Fruit fly (Drosophila melanogaster) whole organism, embryonic: ENCODE measurements around the gene CG10195.
A peak's percentile ranks its signal among the peaks of the same experiment; 100 is the strongest.

Experiments used
- Adf1 ChIP-seq: fragments of 200-800 bp; sonication (Bioruptor generic); IDR thresholded peaks from 2 replicates; pipeline ENCODE4 v1.3.6; 2022; ENCODE audit warnings: missing biosample characterization, missing genetic modification characterization
- CG11504 ChIP-seq: fragments of 200-800 bp; sonication (Bioruptor generic); optimal IDR thresholded peaks from 3 replicates; lab custom pipeline; 2019; ENCODE audit warnings: missing biosample characterization, mild to moderate bottlenecking, missing genetic modification characterization, moderate library complexity
- CG13287 ChIP-seq: fragments of 200-800 bp; sonication (Bioruptor generic); IDR thresholded peaks from 2 replicates; pipeline ENCODE4 v1.3.6; 2022; ENCODE audit warnings: missing biosample characterization, missing genetic modification characterization; ENCODE audit not compliant: partially characterized antibody
- CG14667 ChIP-seq: fragments of 200-800 bp; sonication (Bioruptor generic); IDR thresholded peaks from 2 replicates; pipeline ENCODE4 v1.3.6; 2022; ENCODE audit warnings: missing biosample characterization, missing genetic modification characterization
- CG14860 ChIP-seq: fragments of 200-800 bp; sonication (Bioruptor generic); IDR thresholded peaks from 3 replicates; pipeline ENCODE4 v1.3.6; 2022; ENCODE audit warnings: missing biosample characterization, missing genetic modification characterization; ENCODE audit not compliant: partially characterized antibody
- CG15011 ChIP-seq: fragments of 200-800 bp; sonication (Bioruptor generic); optimal IDR thresholded peaks from 3 replicates; lab custom pipeline; 2018; ENCODE audit warnings: missing biosample characterization, mild to moderate bottlenecking, missing genetic modification characterization
- CG16815 ChIP-seq: fragments of 200-800 bp; sonication (Bioruptor generic); optimal IDR thresholded peaks from 3 replicates; lab custom pipeline; 2017; ENCODE audit warnings: missing biosample characterization, mild to moderate bottlenecking, missing genetic modification characterization
- CG17829 ChIP-seq: fragments of 200-800 bp; optimal IDR thresholded peaks from 2 replicates; lab custom pipeline; 2019; ENCODE audit warnings: missing biosample characterization, mild to moderate bottlenecking, missing genetic modification characterization, moderate library complexity
- CG1832 ChIP-seq: fragments of 200-800 bp; sonication (Bioruptor generic); optimal IDR thresholded peaks from 2 replicates; lab custom pipeline; 2017; ENCODE audit warnings: missing biosample characterization, mild to moderate bottlenecking, missing genetic modification characterization, inconsistent platforms
- CG2116 ChIP-seq: fragments of 200-800 bp; sonication (Bioruptor generic); optimal IDR thresholded peaks from 3 replicates; lab custom pipeline; 2018; ENCODE audit warnings: missing biosample characterization, mild to moderate bottlenecking, missing genetic modification characterization
- CG3726 ChIP-seq: fragments of 200-800 bp; sonication (Bioruptor generic); IDR thresholded peaks from 3 replicates; pipeline ENCODE4, ENCODE4 v1.3.6; 2022; ENCODE audit warnings: missing biosample characterization, missing genetic modification characterization
- CG4360 ChIP-seq: fragments of 200-800 bp; sonication (Bioruptor generic); IDR thresholded peaks from 2 replicates; pipeline ENCODE4 v1.3.6; 2022; ENCODE audit warnings: missing biosample characterization, missing genetic modification characterization
- CG4424 ChIP-seq: fragments of 200-800 bp; sonication (Bioruptor generic); optimal IDR thresholded peaks from 3 replicates; lab custom pipeline; 2016; ENCODE audit warnings: missing biosample characterization, missing genetic modification characterization
- CG6683 ChIP-seq: fragments of 200-800 bp; sonication (Bioruptor generic); optimal IDR thresholded peaks from 2 replicates; lab custom pipeline; 2017; ENCODE audit warnings: missing biosample characterization, mild to moderate bottlenecking, missing genetic modification characterization, missing genetic modification reagents
- CG7963 ChIP-seq: fragments of 200-800 bp; sonication (Bioruptor generic); IDR thresholded peaks from 3 replicates; pipeline ENCODE4 v1.3.6; 2022; ENCODE audit warnings: missing biosample characterization, missing genetic modification characterization; ENCODE audit not compliant: partially characterized antibody
- CG9932 ChIP-seq: fragments of 200-800 bp; sonication (Bioruptor generic); IDR thresholded peaks from 2 replicates; pipeline ENCODE4 v1.3.6; 2022; ENCODE audit warnings: missing biosample characterization, missing genetic modification characterization
- Chrac-16 ChIP-seq: fragments of 200-800 bp; sonication (Bioruptor generic); optimal IDR thresholded peaks from 3 replicates; lab custom pipeline; 2016; ENCODE audit warnings: missing biosample characterization, missing genetic modification characterization
- Dip3 ChIP-seq: fragments of 200-800 bp; sonication (Bioruptor generic); optimal IDR thresholded peaks from 3 replicates; lab custom pipeline; 2016; ENCODE audit warnings: missing biosample characterization, missing genetic modification characterization
- E2f2 ChIP-seq: fragments of 200-800 bp; sonication (Bioruptor generic); IDR thresholded peaks from 2 replicates; pipeline ENCODE4 v1.3.6; 2022; ENCODE audit warnings: missing biosample characterization, missing genetic modification characterization
- Ets65A ChIP-seq: fragments of 200-800 bp; sonication (Bioruptor generic); peaks from one replicate; lab custom pipeline; 2016; ENCODE audit warnings: missing biosample characterization, missing genetic modification characterization
- Fer3 ChIP-seq: fragments of 200-800 bp; sonication (Bioruptor generic); optimal IDR thresholded peaks from 2 replicates; lab custom pipeline; 2018; ENCODE audit warnings: missing biosample characterization, mild to moderate bottlenecking, missing genetic modification characterization, moderate library complexity
- Hr51 ChIP-seq, 2 experiments: fragments of 200-800 bp; sonication (Bioruptor generic); optimal IDR thresholded peaks; 2 replicates in 1 of 2; 3 replicates in 1 of 2; lab custom pipeline; 2016 to 2018; ENCODE audit warnings: missing biosample characterization in 2 of 2, missing genetic modification characterization in 2 of 2, mild to moderate bottlenecking in 1 of 2, moderate library complexity in 1 of 2
- Myb ChIP-seq: fragments of 200-800 bp; sonication (Bioruptor generic); optimal IDR thresholded peaks from 2 replicates; lab custom pipeline; 2016; ENCODE audit warnings: missing biosample characterization, missing genetic modification characterization
- Oli ChIP-seq: fragments of 200-800 bp; sonication (Bioruptor generic); optimal IDR thresholded peaks from 2 replicates; lab custom pipeline; 2018; ENCODE audit warnings: missing biosample characterization, mild to moderate bottlenecking, missing genetic modification characterization, moderate library complexity
- Rx ChIP-seq: fragments of 200-800 bp; sonication (Bioruptor generic); IDR thresholded peaks from 2 replicates; pipeline ENCODE4 v1.3.6; 2022; ENCODE audit warnings: missing biosample characterization, missing genetic modification characterization
- Xbp1 ChIP-seq: fragments of 200-800 bp; sonication (Bioruptor generic); optimal IDR thresholded peaks from 3 replicates; lab custom pipeline; 2016; ENCODE audit warnings: missing biosample characterization, mild to moderate bottlenecking, missing genetic modification characterization
- chif ChIP-seq, 2 experiments: fragments of 200-800 bp; sonication (Bioruptor generic); optimal IDR thresholded peaks; 3 replicates each; lab custom pipeline; 2016; ENCODE audit warnings: missing biosample characterization in 2 of 2, missing genetic modification characterization in 2 of 2
- corto ChIP-seq: fragments of 200-800 bp; sonication (Bioruptor generic); optimal IDR thresholded peaks from 2 replicates; lab custom pipeline; 2016; ENCODE audit warnings: missing biosample characterization, mild to moderate bottlenecking, missing genetic modification characterization, moderate library complexity
- cwo ChIP-seq: fragments of 200-800 bp; sonication (Bioruptor generic); optimal IDR thresholded peaks from 3 replicates; lab custom pipeline; 2017; ENCODE audit warnings: missing biosample characterization, missing genetic modification characterization, mild to moderate bottlenecking, moderate library complexity, missing genetic modification reagents
- ewg ChIP-seq: fragments of 200-800 bp; sonication (Bioruptor generic); optimal IDR thresholded peaks from 3 replicates; lab custom pipeline; 2017; ENCODE audit warnings: mild to moderate bottlenecking, missing biosample characterization, missing genetic modification reagents, missing genetic modification characterization
- gce ChIP-seq: fragments of 200-800 bp; sonication (Bioruptor generic); IDR thresholded peaks from 3 replicates; pipeline ENCODE4 v1.3.6; 2022; ENCODE audit warnings: missing biosample characterization, missing genetic modification characterization
- gem ChIP-seq: fragments of 200-800 bp; sonication (Bioruptor generic); optimal IDR thresholded peaks from 2 replicates; lab custom pipeline; 2019; ENCODE audit warnings: missing biosample characterization, mild to moderate bottlenecking, missing genetic modification characterization, moderate library complexity
- hb ChIP-seq: fragments of 200-800 bp; sonication (Bioruptor generic); IDR thresholded peaks from 3 replicates; pipeline ENCODE4 v1.3.6; 2022; ENCODE audit warnings: missing biosample characterization, missing genetic modification characterization; ENCODE audit not compliant: partially characterized antibody
- ken ChIP-seq: fragments of 200-800 bp; sonication (Bioruptor generic); IDR thresholded peaks from 3 replicates; pipeline ENCODE4 v1.3.6; 2022; ENCODE audit warnings: missing biosample characterization, missing genetic modification characterization
- knrl ChIP-seq: fragments of 200-800 bp; sonication (Bioruptor generic); IDR thresholded peaks from 3 replicates; pipeline ENCODE4 v1.3.6; 2022; ENCODE audit warnings: missing biosample characterization, missing genetic modification characterization; ENCODE audit not compliant: partially characterized antibody
- lmd ChIP-seq: fragments of 200-800 bp; sonication (Bioruptor generic); IDR thresholded peaks from 2 replicates; pipeline ENCODE4 v1.3.6; 2022; ENCODE audit warnings: missing biosample characterization, missing genetic modification characterization
- mam ChIP-seq: fragments of 200-800 bp; sonication (Bioruptor generic); optimal IDR thresholded peaks from 3 replicates; lab custom pipeline; 2016; ENCODE audit warnings: missing biosample characterization, missing genetic modification characterization
- org-1 ChIP-seq: fragments of 200-800 bp; sonication (Bioruptor generic); optimal IDR thresholded peaks from 2 replicates; lab custom pipeline; 2017; ENCODE audit warnings: missing biosample characterization, missing genetic modification characterization
- pfk ChIP-seq: fragments of 200-800 bp; sonication (Bioruptor generic); optimal IDR thresholded peaks from 2 replicates; lab custom pipeline; 2018; ENCODE audit warnings: missing biosample characterization, mild to moderate bottlenecking, missing genetic modification characterization, moderate library complexity
- phol ChIP-seq: fragments of 200-800 bp; sonication (Bioruptor generic); optimal IDR thresholded peaks from 3 replicates; lab custom pipeline; 2018; ENCODE audit warnings: missing biosample characterization, mild to moderate bottlenecking, missing genetic modification characterization, moderate library complexity
- ranshi ChIP-seq: fragments of 200-800 bp; sonication (Bioruptor generic); IDR thresholded peaks from 2 replicates; pipeline ENCODE4 v1.3.6; 2022; ENCODE audit warnings: missing biosample characterization, missing genetic modification characterization
- sens ChIP-seq: fragments of 200-800 bp; sonication (Bioruptor generic); peaks from one replicate; lab custom pipeline; 2016; ENCODE audit warnings: missing biosample characterization, missing genetic modification characterization
- sima ChIP-seq: fragments of 200-800 bp; sonication (Bioruptor generic); optimal IDR thresholded peaks from 2 replicates; lab custom pipeline; 2016; ENCODE audit warnings: missing biosample characterization, missing genetic modification characterization
- slbo ChIP-seq: fragments of 200-800 bp; sonication (Bioruptor generic); IDR thresholded peaks from 2 replicates; pipeline ENCODE4 v1.3.6; 2022; ENCODE audit warnings: missing biosample characterization, missing genetic modification characterization
- sqz ChIP-seq: fragments of 200-800 bp; sonication (Bioruptor generic); optimal IDR thresholded peaks from 3 replicates; lab custom pipeline; 2018; ENCODE audit warnings: missing biosample characterization, mild to moderate bottlenecking, missing genetic modification characterization
- tap ChIP-seq: fragments of 200-800 bp; optimal IDR thresholded peaks from 3 replicates; lab custom pipeline; 2019; ENCODE audit warnings: missing biosample characterization, mild to moderate bottlenecking, missing genetic modification characterization, moderate library complexity
- tin ChIP-seq: fragments of 200-800 bp; sonication (Bioruptor generic); optimal IDR thresholded peaks from 3 replicates; lab custom pipeline; 2016; ENCODE audit warnings: missing biosample characterization, missing genetic modification characterization

CG10195 gene

DNA sequence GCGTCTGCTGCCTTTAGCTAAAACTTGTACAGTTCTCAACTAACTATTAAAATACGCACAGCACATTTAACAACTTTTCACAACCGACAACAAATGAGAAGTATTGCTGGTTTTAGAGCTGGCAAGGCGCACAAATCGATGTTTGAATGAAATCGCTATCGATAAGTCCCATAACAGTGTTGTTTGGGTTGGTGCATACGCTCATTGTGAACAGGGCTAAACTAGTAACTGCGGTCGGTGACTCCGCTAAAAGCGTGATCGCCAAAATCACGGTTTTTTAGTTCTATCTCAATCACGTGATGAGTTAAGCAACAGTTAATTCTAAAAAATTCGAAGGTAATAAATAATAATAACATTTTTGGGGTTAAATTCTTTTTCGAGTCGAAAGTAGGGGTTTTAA is 31.1 kb downstream of the CG10195 start, which contains the start of gene Top2 (continued):
- no peak for TF ChIP-seq tap (tag; lab: Kevin White, UChicago)
- TF ChIP-seq sima (GFP tag; lab: Kevin White, UChicago), result no peak
- peak; percentile 74 for TF ChIP-seq CG17829
- peak; percentile 87 for TF ChIP-seq cwo
- TF ChIP-seq, all 482 proteins: peak for 207

DNA sequence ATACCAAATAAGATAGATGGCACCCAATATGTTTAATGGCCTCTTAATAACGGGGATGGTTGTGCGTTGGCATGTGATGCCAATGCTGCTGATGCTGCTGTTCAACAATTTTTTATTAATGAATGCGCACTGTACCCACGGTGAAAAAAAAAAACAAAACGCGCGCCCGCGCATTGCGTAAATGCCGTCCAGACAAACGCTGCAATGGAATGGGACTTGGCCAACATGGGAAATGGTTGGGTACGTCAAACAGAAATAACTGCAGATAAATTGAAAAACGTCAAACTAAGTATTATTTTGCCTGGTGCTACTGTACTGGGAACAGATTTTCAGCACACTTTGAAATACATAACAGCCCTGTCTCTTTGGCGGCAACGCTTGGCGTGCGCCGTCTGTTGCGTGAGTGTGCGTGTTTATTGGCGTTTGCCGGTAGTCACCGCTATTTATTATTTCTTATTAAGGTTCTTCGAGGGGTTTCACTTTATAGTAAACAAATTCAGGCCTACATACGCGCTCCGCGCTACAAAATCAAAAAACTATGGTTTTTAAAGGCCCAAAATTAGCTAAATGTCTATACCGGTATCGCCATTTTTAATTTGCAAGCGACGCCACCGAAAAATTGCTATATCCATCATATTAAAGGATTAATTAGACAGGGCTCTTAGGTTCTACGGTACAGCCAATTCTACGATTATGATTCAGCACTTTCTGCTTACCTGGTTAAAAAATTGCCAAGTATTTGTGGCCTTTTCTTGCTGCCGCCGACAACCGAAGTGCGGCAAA is 31.8 kb downstream of the CG10195 start:
- TF ChIP-seq CG2116 (GFP tag; lab: Kevin White, UChicago), result no peak
- no peak for TF ChIP-seq pfk (GFP tag; lab: Kevin White, UChicago)
- TF ChIP-seq Dip3 (GFP tag; lab: Kevin White, UChicago), result peak; percentile 34
- no peak for TF ChIP-seq CG14860
- TF ChIP-seq E2f2 (GFP tag; lab: Robert Waterston, UW), result peak; percentile 75
- TF ChIP-seq slbo (GFP tag; lab: Robert Waterston, UW), result peak; percentile 60
- TF ChIP-seq gce (GFP tag; lab: Robert Waterston, UW), result no peak
- TF ChIP-seq CG14667 (GFP tag; lab: Robert Waterston, UW), result no peak
- peak; percentile 45; the same call in 1 of the 2 replicates for TF ChIP-seq ranshi (GFP tag; lab: Robert Waterston, UW)
- TF ChIP-seq CG4424 (GFP tag; lab: Kevin White, UChicago), result no peak
- no peak for TF ChIP-seq CG6683 (GFP tag; lab: Kevin White, UChicago)
- peak; percentile 74 for TF ChIP-seq sens
- no peak for TF ChIP-seq CG1832
- peak; percentile 36 for TF ChIP-seq Myb (GFP tag; lab: Kevin White, UChicago)
- TF ChIP-seq Rx (GFP tag; lab: Robert Waterston, UW), result no peak; the same call in 1 of the 2 replicates
- TF ChIP-seq ewg (GFP tag; lab: Kevin White, UChicago), result peak; percentile 87
- peak; percentile 66; the same call in 1 of the 2 replicates for TF ChIP-seq Adf1
- TF ChIP-seq gem (tag; lab: Kevin White, UChicago), result peak; percentile 44
- TF ChIP-seq corto (GFP tag; lab: Kevin White, UChicago), result no peak
- 0 out of 3 replicates have a peak, but pooled peaks have one; percentile 17 for TF ChIP-seq CG7963 (GFP tag; lab: Robert Waterston, UW)
- peak; percentile 80 for TF ChIP-seq sqz (GFP tag; lab: Kevin White, UChicago)
- peak; percentile 39 for TF ChIP-seq CG13287 (GFP tag; lab: Robert Waterston, UW)
- peak in 1 of 2 experiments; percentile 10 for TF ChIP-seq chif (GFP tag; optimal IDR thresholded peaks at IDR 0.05; lab: Kevin White, UChicago)
- no peak for TF ChIP-seq Fer3 (tag; lab: Kevin White, UChicago)
- TF ChIP-seq Xbp1 (GFP tag; lab: Kevin White, UChicago), result peak; percentile 5
- no peak for TF ChIP-seq org-1 (GFP tag; lab: Kevin White, UChicago)
- TF ChIP-seq CG15011 (GFP tag; lab: Kevin White, UChicago), result no peak
- no peak for TF ChIP-seq CG3726 (GFP tag; lab: Robert Waterston, UW)
- 0 out of 3 replicates have a peak, but pooled peaks have one; percentile 52 for TF ChIP-seq ken (GFP tag; lab: Robert Waterston, UW)
- TF ChIP-seq Hr51 (GFP tag; optimal IDR thresholded peaks at IDR 0.05; lab: Kevin White, UChicago), result peak in 1 of 2 experiments; percentile 20
- no peak for TF ChIP-seq CG4360 (GFP tag; lab: Robert Waterston, UW)
- peak; percentile 17; the same call in 1 of the 3 replicates for TF ChIP-seq knrl (GFP tag; lab: Robert Waterston, UW)
- no peak for TF ChIP-seq Oli (tag; lab: Kevin White, UChicago)
- peak; percentile 78 for TF ChIP-seq phol (tag; lab: Kevin White, UChicago)
- TF ChIP-seq Chrac-16 (GFP tag; lab: Kevin White, UChicago), result peak; percentile 10
- peak; percentile 21 for TF ChIP-seq CG11504 (tag; lab: Kevin White, UChicago)
- TF ChIP-seq lmd (GFP tag; lab: Robert Waterston, UW), result peak; percentile 56; the same call in 1 of the 2 replicates
- TF ChIP-seq CG9932 (GFP tag; lab: Robert Waterston, UW), result no peak; the same call in 1 of the 2 replicates
- peak; percentile 93 for TF ChIP-seq Ets65A (GFP tag; lab: Kevin White, UChicago)
- TF ChIP-seq mam (GFP tag; lab: Kevin White, UChicago), result peak; percentile 36
- peak; percentile 43 for TF ChIP-seq tin
- no peak for TF ChIP-seq CG16815 (GFP tag; lab: Kevin White, UChicago)
- 0 out of 3 replicates have a peak, but pooled peaks have one; percentile 29 for TF ChIP-seq hb (GFP tag; lab: Robert Waterston, UW)
